Worm (Caenorhabditis elegans) whole organism, L3 larva: ENCODE results near the gene hipr-1.

Experiments used
- R02D3.7 ChIP-seq: fragments of 150-350 bp; optimal IDR thresholded peaks from 2 replicates; lab custom pipeline; 2014; ENCODE audit warnings: missing biosample characterization, missing genetic modification characterization
- ZK546.5 ChIP-seq: sonication (generic microtip); optimal IDR thresholded peaks from 2 replicates; lab custom pipeline; 2017; ENCODE audit warnings: missing biosample characterization, missing genetic modification characterization
- aly-2 ChIP-seq: fragments of 150-350 bp; optimal IDR thresholded peaks from 2 replicates; lab custom pipeline; 2014; ENCODE audit warnings: missing biosample characterization, missing genetic modification characterization
- ama-1 ChIP-seq: fragments of 150-350 bp; optimal IDR thresholded peaks from 2 replicates; lab custom pipeline; 2018
- ceh-16 ChIP-seq: sonication (generic microtip); optimal IDR thresholded peaks from 2 replicates; lab custom pipeline; 2017; ENCODE audit warnings: missing biosample characterization, missing genetic modification characterization
- ceh-28 ChIP-seq: fragments of 150-350 bp; optimal IDR thresholded peaks from 2 replicates; lab custom pipeline; 2014; ENCODE audit warnings: missing biosample characterization, missing genetic modification reagents, missing genetic modification characterization
- ceh-82 ChIP-seq: fragments of 150-350 bp; optimal IDR thresholded peaks from 2 replicates; lab custom pipeline; 2014; ENCODE audit warnings: missing biosample characterization, missing genetic modification characterization
- egl-27 ChIP-seq: sonication (generic microtip); optimal IDR thresholded peaks from 4 replicates; lab custom pipeline; 2017; ENCODE audit warnings: missing biosample characterization, missing genetic modification reagents, missing genetic modification characterization
- egl-5 ChIP-seq: fragments of 150-350 bp; optimal IDR thresholded peaks from 2 replicates; lab custom pipeline; 2017; ENCODE audit warnings: missing biosample characterization, missing genetic modification reagents, missing genetic modification characterization, inconsistent platforms
- elt-1 ChIP-seq: fragments of 150-350 bp; optimal IDR thresholded peaks from 2 replicates; lab custom pipeline; 2014; ENCODE audit warnings: missing biosample characterization, missing genetic modification characterization
- elt-2 ChIP-seq: sonication (generic microtip); optimal IDR thresholded peaks from 2 replicates; lab custom pipeline; 2016; ENCODE audit warnings: missing genetic modification reagents, mild to moderate bottlenecking, missing genetic modification characterization, missing compliant biosample characterization
- elt-3 ChIP-seq, 3 experiments: fragments of 150-350 bp in 1 of 3; sonication (generic microtip) in 2 of 3; optimal IDR thresholded peaks; 2 replicates in 2 of 3; 4 replicates in 1 of 3; lab custom pipeline; 2014 to 2017; ENCODE audit warnings: missing biosample characterization in 3 of 3, missing genetic modification characterization in 3 of 3
- fkh-10 ChIP-seq: sonication (generic microtip); optimal IDR thresholded peaks from 2 replicates; lab custom pipeline; 2017; ENCODE audit warnings: missing biosample characterization, missing genetic modification reagents, missing genetic modification characterization
- fkh-2 ChIP-seq: fragments of 150-350 bp; optimal IDR thresholded peaks from 2 replicates; lab custom pipeline; 2014; ENCODE audit warnings: missing biosample characterization, missing genetic modification reagents, missing genetic modification characterization
- fos-1 ChIP-seq: fragments of 150-350 bp; optimal IDR thresholded peaks from 2 replicates; lab custom pipeline; 2014; ENCODE audit warnings: missing biosample characterization, missing genetic modification characterization
- hmg-11 ChIP-seq: sonication (generic microtip); optimal IDR thresholded peaks from 2 replicates; lab custom pipeline; 2016; ENCODE audit warnings: missing genetic modification characterization, missing compliant biosample characterization
- jun-1 ChIP-seq: fragments of 150-350 bp; optimal IDR thresholded peaks from 2 replicates; lab custom pipeline; 2014; ENCODE audit warnings: missing biosample characterization, missing genetic modification reagents, missing genetic modification characterization
- lin-15B ChIP-seq: fragments of 150-350 bp; optimal IDR thresholded peaks from 2 replicates; lab custom pipeline; 2014; ENCODE audit warnings: missing biosample characterization, missing genetic modification characterization
- lin-39 ChIP-seq: fragments of 150-350 bp; optimal IDR thresholded peaks from 2 replicates; lab custom pipeline; 2018; ENCODE audit warnings: missing biosample characterization, missing genetic modification reagents, missing genetic modification characterization
- mdl-1 ChIP-seq: fragments of 150-350 bp; optimal IDR thresholded peaks from 2 replicates; lab custom pipeline; 2014; ENCODE audit warnings: missing biosample characterization, missing genetic modification characterization
- mml-1 ChIP-seq: fragments of 150-350 bp; sonication (generic microtip); optimal IDR thresholded peaks from 3 replicates; lab custom pipeline; 2014; ENCODE audit warnings: missing biosample characterization, missing genetic modification characterization
- nfya-1 ChIP-seq: sonication (generic microtip); optimal IDR thresholded peaks from 2 replicates; lab custom pipeline; 2017; ENCODE audit warnings: missing genetic modification characterization, mild to moderate bottlenecking, missing compliant biosample characterization, antibody characterized with exemption, moderate library complexity; ENCODE audit not compliant: insufficient read depth
- nhr-11 ChIP-seq: fragments of 150-350 bp; optimal IDR thresholded peaks from 2 replicates; lab custom pipeline; 2014; ENCODE audit warnings: missing biosample characterization, missing genetic modification characterization
- nhr-12 ChIP-seq: fragments of 150-350 bp; optimal IDR thresholded peaks from 2 replicates; lab custom pipeline; 2014; ENCODE audit warnings: missing biosample characterization, missing genetic modification characterization
- nhr-23 ChIP-seq: fragments of 150-350 bp; optimal IDR thresholded peaks from 2 replicates; lab custom pipeline; 2014; ENCODE audit warnings: missing biosample characterization, missing genetic modification reagents, missing genetic modification characterization
- nhr-237 ChIP-seq: fragments of 150-350 bp; optimal IDR thresholded peaks from 2 replicates; lab custom pipeline; 2014; ENCODE audit warnings: missing biosample characterization, missing genetic modification characterization
- nhr-25 ChIP-seq: sonication (generic microtip); optimal IDR thresholded peaks from 2 replicates; lab custom pipeline; 2017; ENCODE audit warnings: missing biosample characterization, missing genetic modification characterization
- nhr-28 ChIP-seq: fragments of 150-350 bp; optimal IDR thresholded peaks from 2 replicates; lab custom pipeline; 2014; ENCODE audit warnings: missing biosample characterization, missing genetic modification characterization
- nhr-76 ChIP-seq: fragments of 150-350 bp; sonication (generic microtip); optimal IDR thresholded peaks from 5 replicates; lab custom pipeline; 2014; ENCODE audit warnings: missing biosample characterization, missing genetic modification characterization
- nhr-77 ChIP-seq: fragments of 150-350 bp; optimal IDR thresholded peaks from 2 replicates; lab custom pipeline; 2014; ENCODE audit warnings: missing biosample characterization, missing genetic modification characterization
- pha-4 ChIP-seq: fragments of 150-350 bp; optimal IDR thresholded peaks from 2 replicates; lab custom pipeline; 2014; ENCODE audit warnings: missing biosample characterization, missing genetic modification reagents, missing genetic modification characterization
- pqm-1 ChIP-seq: fragments of 150-350 bp; optimal IDR thresholded peaks from 2 replicates; lab custom pipeline; 2017; ENCODE audit warnings: missing biosample characterization, missing genetic modification characterization, inconsistent platforms
- sea-2 ChIP-seq: fragments of 150-350 bp; sonication (generic microtip); optimal IDR thresholded peaks from 4 replicates; lab custom pipeline; 2014; ENCODE audit warnings: missing biosample characterization, missing genetic modification reagents, missing genetic modification characterization
- skn-1 ChIP-seq: fragments of 150-350 bp; optimal IDR thresholded peaks from 2 replicates; lab custom pipeline; 2014; ENCODE audit warnings: missing biosample characterization, missing genetic modification characterization
- snpc-4 ChIP-seq: fragments of 150-350 bp; optimal IDR thresholded peaks from 2 replicates; lab custom pipeline; 2014; ENCODE audit warnings: missing biosample characterization, missing genetic modification characterization
- tbx-2 ChIP-seq: sonication (generic microtip); optimal IDR thresholded peaks from 2 replicates; lab custom pipeline; 2016; ENCODE audit warnings: mild to moderate bottlenecking, missing genetic modification characterization, missing compliant biosample characterization
- unc-39 ChIP-seq: sonication (generic microtip); optimal IDR thresholded peaks from 4 replicates; lab custom pipeline; 2017; ENCODE audit warnings: missing biosample characterization, missing genetic modification characterization
- zag-1 ChIP-seq: fragments of 150-350 bp; optimal IDR thresholded peaks from 2 replicates; lab custom pipeline; 2014; ENCODE audit warnings: missing biosample characterization, missing genetic modification characterization
- ztf-11 ChIP-seq: fragments of 150-350 bp; optimal IDR thresholded peaks from 2 replicates; lab custom pipeline; 2014; ENCODE audit warnings: missing biosample characterization, missing genetic modification characterization
- ztf-4 ChIP-seq: fragments of 150-350 bp; optimal IDR thresholded peaks from 2 replicates; lab custom pipeline; 2014; ENCODE audit warnings: missing biosample characterization, missing genetic modification characterization

hipr-1 gene

ce11 chrIII:8689143-8689542 is 30.9 kb upstream of the hipr-1 start:
- TF ChIP-seq aly-2 (tag; lab: Kevin White, UChicago) (no peak), hmg-11 (tag; lab: Kevin White, UChicago) (no peak), elt-3 (tag; optimal IDR thresholded peaks at IDR 0.05; lab: Kevin White, UChicago) (no peak), ceh-82 (tag; lab: Kevin White, UChicago) (no peak), egl-27 (no peak), nhr-11 (no peak), elt-2 (tag; lab: Kevin White, UChicago) (no peak), nhr-77 (tag; lab: Kevin White, UChicago) (no peak), zag-1 (tag; lab: Kevin White, UChicago) (no peak), nfya-1 (no peak), nhr-12 (tag; lab: Kevin White, UChicago) (no peak), fkh-10 (no peak), pha-4 (tag; lab: Kevin White, UChicago) (no peak)

ce11 chrIII:8689655-8690054 is 30.3 kb upstream of the hipr-1 start, which contains the start of gene B0303.4:
Gene B0303.4 (plus strand): TSS chrIII:8689850.
- TF ChIP-seq jun-1 (tag; lab: Kevin White, UChicago) = no peak
- no peak for TF ChIP-seq nhr-11
- no peak for TF ChIP-seq nhr-76 (tag; lab: Kevin White, UChicago)
- TF ChIP-seq pqm-1 (tag; lab: Kevin White, UChicago) = peak; percentile 18
- TF ChIP-seq pha-4 (tag; lab: Kevin White, UChicago) = peak; percentile 88
- TF ChIP-seq elt-1 = no peak
- TF ChIP-seq unc-39 = no peak
- no peak for TF ChIP-seq nhr-28 (tag; lab: Kevin White, UChicago)
- TF ChIP-seq skn-1 (tag; lab: Kevin White, UChicago) = peak; percentile 74
- TF ChIP-seq hmg-11 (tag; lab: Kevin White, UChicago) = peak; percentile 55
- TF ChIP-seq lin-15B = peak; percentile 67
- peak; percentile 66 for TF ChIP-seq snpc-4 (tag; lab: Kevin White, UChicago)
- peak; percentile 77 for TF ChIP-seq nfya-1
- TF ChIP-seq egl-5 (tag; lab: Kevin White, UChicago) = peak; percentile 49
- TF ChIP-seq ceh-28 = peak; percentile 54
- no peak for TF ChIP-seq egl-27
- peak; percentile 10 for TF ChIP-seq nhr-25
- TF ChIP-seq ceh-16 = no peak
- TF ChIP-seq aly-2 (tag; lab: Kevin White, UChicago) = no peak
- peak; percentile 30 for TF ChIP-seq elt-2 (tag; lab: Kevin White, UChicago)
- peak; percentile 40 for TF ChIP-seq lin-39 (tag; lab: Kevin White, UChicago)
- peak; percentile 34 for TF ChIP-seq nhr-23 (tag; lab: Kevin White, UChicago)

- TF ChIP-seq egl-5 (tag; lab: Kevin White, UChicago) (no peak), pha-4 (tag; lab: Kevin White, UChicago) (peak; percentile 3), nfya-1 (no peak), ama-1 (no peak), fkh-2 (tag; lab: Kevin White, UChicago) (no peak)
Measured at ce11 chrIII:8693322-8693721, 26.7 kb upstream of the hipr-1 start, which contains the start of gene B0303.7. Gene B0303.7 (plus strand): TSS chrIII:8693622.

- no peak for TF ChIP-seq nhr-77 (tag; lab: Kevin White, UChicago)
- TF ChIP-seq jun-1 (tag; lab: Kevin White, UChicago) = peak; percentile 37
- TF ChIP-seq elt-2 (tag; lab: Kevin White, UChicago) = peak; percentile 36
- TF ChIP-seq fos-1 (tag; lab: Kevin White, UChicago) = peak; percentile 38
- no peak for TF ChIP-seq mml-1
- peak; percentile 7 for TF ChIP-seq ceh-28
- peak; percentile 2 for TF ChIP-seq skn-1 (tag; lab: Kevin White, UChicago)
- peak; percentile 38 for TF ChIP-seq pha-4 (tag; lab: Kevin White, UChicago)
- TF ChIP-seq nfya-1 = peak; percentile 53
- peak; percentile 5 for TF ChIP-seq lin-15B
- TF ChIP-seq nhr-23 (tag; lab: Kevin White, UChicago) = peak; percentile 16
- TF ChIP-seq pqm-1 (tag; lab: Kevin White, UChicago) = peak; percentile 33
- TF ChIP-seq egl-27 = no peak
- no peak for TF ChIP-seq ZK546.5 (tag; lab: Kevin White, UChicago)
Measured at ce11 chrIII:8696680-8697079, 23.3 kb upstream of the hipr-1 start.

ce11 chrIII:8697268-8697907 is 22.6 kb upstream of the hipr-1 start:
- TF ChIP-seq jun-1 (tag; lab: Kevin White, UChicago) (no peak), lin-39 (tag; lab: Kevin White, UChicago) (no peak), ama-1 (no peak), ztf-4 (tag; lab: Kevin White, UChicago) (no peak), ceh-16 (no peak), tbx-2 (tag; lab: Kevin White, UChicago) (no peak), nhr-76 (tag; lab: Kevin White, UChicago) (no peak), snpc-4 (tag; lab: Kevin White, UChicago) (no peak), lin-15B (no peak), mdl-1 (tag; lab: Kevin White, UChicago) (no peak), elt-3 (tag; optimal IDR thresholded peaks at IDR 0.05; lab: Kevin White, UChicago) (no peak), hmg-11 (tag; lab: Kevin White, UChicago) (no peak), ztf-11 (tag; lab: Kevin White, UChicago) (no peak), nhr-237 (tag; lab: Kevin White, UChicago) (no peak), elt-2 (tag; lab: Kevin White, UChicago) (no peak), egl-5 (tag; lab: Kevin White, UChicago) (no peak), egl-27 (no peak), R02D3.7 (no peak), sea-2 (GFP tag; lab: Kevin White, UChicago) (no peak)
